Fruit fly (Drosophila melanogaster) whole organism, adult: Measurements from ENCODE around the gene Hpr1.

Experiments
- CG11617 ChIP-seq: fragments of 200-800 bp; sonication (Bioruptor generic); optimal IDR thresholded peaks from 2 replicates; lab custom pipeline; 2017; ENCODE audit warnings: mild to moderate bottlenecking, missing biosample characterization, missing genetic modification reagents, missing genetic modification characterization
- CG12768 ChIP-seq: fragments of 200-800 bp; sonication (Bioruptor generic); optimal IDR thresholded peaks from 2 replicates; lab custom pipeline; 2017; ENCODE audit warnings: missing biosample characterization, missing genetic modification characterization, mild to moderate bottlenecking, moderate library complexity, missing genetic modification reagents
- CG1620 ChIP-seq: fragments of 200-800 bp; sonication (Bioruptor generic); optimal IDR thresholded peaks from 2 replicates; lab custom pipeline; 2016; ENCODE audit warnings: missing biosample characterization, missing genetic modification characterization
- CG33017 ChIP-seq: fragments of 200-800 bp; sonication (Bioruptor generic); optimal IDR thresholded peaks from 2 replicates; lab custom pipeline; 2018; ENCODE audit warnings: missing biosample characterization, mild to moderate bottlenecking, missing genetic modification characterization, moderate library complexity
- CG5204 ChIP-seq: fragments of 200-800 bp; sonication (Bioruptor generic); optimal IDR thresholded peaks from 2 replicates; lab custom pipeline; 2016; ENCODE audit warnings: missing biosample characterization, missing genetic modification characterization
- CG7045 ChIP-seq: fragments of 200-800 bp; sonication (Bioruptor generic); optimal IDR thresholded peaks from 2 replicates; lab custom pipeline; 2017; ENCODE audit warnings: missing biosample characterization, mild to moderate bottlenecking, missing genetic modification characterization
- Hr96 ChIP-seq: fragments of 200-800 bp; sonication (Bioruptor generic); optimal IDR thresholded peaks from 2 replicates; lab custom pipeline; 2016; ENCODE audit warnings: missing biosample characterization, missing genetic modification characterization
- cnc ChIP-seq, 2 experiments: fragments of >200 bp; optimal IDR thresholded peaks; 2 replicates each; lab custom pipeline; 2017
- kay ChIP-seq: fragments of 200-800 bp; sonication (Bioruptor generic); peaks from one replicate; lab custom pipeline; 2016; ENCODE audit warnings: missing biosample characterization, missing genetic modification characterization, borderline replicate concordance
- pad ChIP-seq: fragments of 200-800 bp; sonication (Bioruptor generic); optimal IDR thresholded peaks from 3 replicates; lab custom pipeline; 2017; ENCODE audit warnings: missing biosample characterization, missing genetic modification characterization, mild to moderate bottlenecking, moderate library complexity, missing genetic modification reagents

The Hpr1 gene

DNA sequence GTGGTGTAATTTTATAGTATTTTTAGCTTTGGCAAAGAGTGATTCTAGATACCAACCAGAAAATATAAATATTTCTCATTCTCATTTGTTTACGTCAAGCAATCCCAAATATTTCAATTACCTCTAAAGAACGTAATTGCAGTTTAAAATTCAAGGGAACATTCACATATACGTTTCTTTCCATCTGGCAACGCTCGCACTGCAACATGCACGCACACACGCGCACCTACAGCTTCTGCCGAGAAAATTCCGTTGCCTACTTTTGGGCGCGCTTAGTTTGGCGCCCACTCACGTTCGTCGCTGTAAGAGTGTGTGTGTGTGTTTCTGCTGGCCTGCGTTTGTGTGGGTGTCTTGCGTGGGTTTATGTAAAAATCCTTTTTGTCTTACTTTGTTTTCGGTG lies 48.8 kb downstream of the Hpr1 start:
- peak; percentile 28 for TF ChIP-seq CG5204 (GFP tag; lab: Kevin White, UChicago)
- no peak for TF ChIP-seq CG1620
- TF ChIP-seq CG33017: no peak
- peak; percentile 25 for TF ChIP-seq CG12768

DNA sequence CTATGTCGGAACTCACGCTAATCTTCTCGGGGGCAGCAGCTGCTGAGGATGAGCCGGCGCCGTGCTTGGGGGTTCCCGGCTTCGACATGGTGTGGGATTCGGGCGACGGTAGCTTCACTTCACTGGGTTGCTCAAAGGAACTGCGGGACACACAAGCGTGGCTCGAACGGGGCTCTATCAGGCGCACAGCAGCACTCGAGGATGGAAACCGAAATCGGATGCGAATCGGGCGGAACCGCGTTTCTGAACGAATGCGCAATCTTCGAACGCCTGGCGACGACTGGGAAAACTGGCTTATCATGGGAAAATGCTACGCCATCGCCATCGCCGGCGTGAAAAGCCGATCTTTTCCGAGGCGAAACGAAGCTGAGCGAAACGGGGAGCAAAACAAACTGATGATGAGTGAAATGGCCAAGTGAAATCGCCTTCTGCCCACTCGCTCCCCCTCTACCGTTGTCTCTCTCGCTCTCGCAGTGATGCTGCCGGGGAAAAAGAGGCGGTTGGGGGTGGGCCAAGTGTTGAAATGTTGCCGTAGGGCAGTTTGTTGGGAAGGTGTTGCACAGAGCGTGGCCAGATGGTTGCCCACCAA lies 49.5 kb downstream of the Hpr1 start:
- TF ChIP-seq CG5204 (GFP tag; lab: Kevin White, UChicago): no peak
- no peak for TF ChIP-seq CG7045 (GFP tag; lab: Kevin White, UChicago)
- no peak for TF ChIP-seq Hr96 (GFP tag; lab: Kevin White, UChicago)
- TF ChIP-seq cnc (optimal IDR thresholded peaks at IDR 0.05; lab: Kevin White, UChicago): no peak
- TF ChIP-seq CG11617 (GFP tag; lab: Kevin White, UChicago): no peak
- TF ChIP-seq pad (GFP tag; lab: Kevin White, UChicago): no peak
- no peak for TF ChIP-seq kay (GFP tag; lab: Kevin White, UChicago)
- TF ChIP-seq CG1620: no peak
